Worm (Caenorhabditis elegans) whole organism, L1 larva: ENCODE results near the gene C03H5.9.

Experiments
- C04F5.9 ChIP-seq: sonication (generic microtip); optimal IDR thresholded peaks from 2 replicates; lab custom pipeline; 2016; ENCODE audit warnings: missing genetic modification characterization, missing compliant biosample characterization
- blmp-1 ChIP-seq: fragments of 150-350 bp; optimal IDR thresholded peaks from 2 replicates; lab custom pipeline; 2014; ENCODE audit warnings: missing biosample characterization, missing genetic modification characterization
- ceh-82 ChIP-seq, 3 experiments: fragments of 150-350 bp in 1 of 3; sonication (generic microtip) in 2 of 3; optimal IDR thresholded peaks; 2 replicates each; lab custom pipeline; 2014 to 2017; ENCODE audit warnings: missing biosample characterization in 3 of 3, missing genetic modification characterization in 3 of 3
- mdl-1 ChIP-seq, 2 experiments: fragments of 150-350 bp; optimal IDR thresholded peaks; 2 replicates each; lab custom pipeline; 2014 to 2017; ENCODE audit warnings: missing biosample characterization in 2 of 2, missing genetic modification characterization in 2 of 2, inconsistent platforms in 1 of 2
- nhr-11 ChIP-seq: fragments of 150-350 bp; optimal IDR thresholded peaks from 2 replicates; lab custom pipeline; 2014; ENCODE audit warnings: missing biosample characterization, missing genetic modification characterization
- nhr-76 ChIP-seq: sonication (generic microtip); optimal IDR thresholded peaks from 2 replicates; lab custom pipeline; 2017; ENCODE audit warnings: missing biosample characterization, missing genetic modification characterization
- tbx-2 ChIP-seq: sonication (generic microtip); optimal IDR thresholded peaks from 2 replicates; lab custom pipeline; 2016; ENCODE audit warnings: missing genetic modification characterization, missing compliant biosample characterization
- ztf-4 ChIP-seq: fragments of 150-350 bp; optimal IDR thresholded peaks from 2 replicates; lab custom pipeline; 2014; ENCODE audit warnings: missing biosample characterization, missing genetic modification characterization

ce11 chrII:370394-370793 lies 8.1 kb upstream of the C03H5.9 start:
- TF ChIP-seq ztf-4 (tag; lab: Kevin White, UChicago) (no peak), mdl-1 (tag; optimal IDR thresholded peaks at IDR 0.05; lab: Kevin White, UChicago) (no peak), blmp-1 (tag; lab: Kevin White, UChicago) (no peak), ceh-82 (tag; optimal IDR thresholded peaks at IDR 0.05; lab: Kevin White, UChicago) (no peak), C04F5.9 (tag; lab: Kevin White, UChicago) (no peak), tbx-2 (tag; lab: Kevin White, UChicago) (no peak), nhr-76 (no peak), nhr-11 (no peak)
